Fruit fly (Drosophila melanogaster) whole organism, embryonic: ENCODE measurements around the gene EMC6.
A peak's percentile ranks its signal among the peaks of the same experiment; 100 is the strongest.

ENCODE experiments used
- Bteb2 ChIP-seq: fragments of 200-800 bp; sonication (Bioruptor generic); optimal IDR thresholded peaks from 2 replicates; lab custom pipeline; 2016; ENCODE audit warnings: missing biosample characterization, missing genetic modification characterization
- CG10462 ChIP-seq: fragments of 200-800 bp; sonication (Bioruptor generic); optimal IDR thresholded peaks from 2 replicates; lab custom pipeline; 2016; ENCODE audit warnings: missing biosample characterization, missing genetic modification characterization
- CG11093 ChIP-seq: fragments of 200-800 bp; sonication (Bioruptor generic); IDR thresholded peaks from 3 replicates; pipeline ENCODE4 v1.3.6; 2022; ENCODE audit warnings: missing biosample characterization, missing genetic modification characterization
- CG11504 ChIP-seq: fragments of 200-800 bp; sonication (Bioruptor generic); optimal IDR thresholded peaks from 3 replicates; lab custom pipeline; 2019; ENCODE audit warnings: missing biosample characterization, mild to moderate bottlenecking, missing genetic modification characterization, moderate library complexity
- CG12219 ChIP-seq: fragments of 200-800 bp; sonication (Bioruptor generic); optimal IDR thresholded peaks from 3 replicates; lab custom pipeline; 2018; ENCODE audit warnings: missing biosample characterization, mild to moderate bottlenecking, missing genetic modification characterization
- CG1233 ChIP-seq: fragments of 200-800 bp; sonication (Bioruptor generic); optimal IDR thresholded peaks from 4 replicates; lab custom pipeline; 2018; ENCODE audit warnings: missing biosample characterization, mild to moderate bottlenecking, missing genetic modification characterization
- CG12391 ChIP-seq: fragments of 200-800 bp; sonication (Bioruptor generic); optimal IDR thresholded peaks from 3 replicates; lab custom pipeline; 2018; ENCODE audit warnings: missing biosample characterization, mild to moderate bottlenecking, missing genetic modification characterization, moderate library complexity
- CG16779 ChIP-seq: fragments of 200-800 bp; sonication (Bioruptor generic); IDR thresholded peaks from 2 replicates; pipeline ENCODE4 v1.3.6; 2022; ENCODE audit warnings: missing biosample characterization, missing genetic modification characterization
- CG16863 ChIP-seq: fragments of 200-800 bp; sonication (Bioruptor generic); optimal IDR thresholded peaks from 3 replicates; lab custom pipeline; 2016; ENCODE audit warnings: missing biosample characterization, missing genetic modification characterization
- CG1792 ChIP-seq: fragments of 200-800 bp; sonication (Bioruptor generic); optimal IDR thresholded peaks from 2 replicates; lab custom pipeline; 2016; ENCODE audit warnings: missing biosample characterization, missing genetic modification characterization
- CG1832 ChIP-seq: fragments of 200-800 bp; sonication (Bioruptor generic); optimal IDR thresholded peaks from 2 replicates; lab custom pipeline; 2017; ENCODE audit warnings: missing biosample characterization, mild to moderate bottlenecking, missing genetic modification characterization, inconsistent platforms
- CG18764 ChIP-seq: fragments of 200-800 bp; sonication (Bioruptor generic); optimal IDR thresholded peaks from 3 replicates; lab custom pipeline; 2016; ENCODE audit warnings: missing biosample characterization, missing genetic modification characterization
- CG2889 ChIP-seq: fragments of 200-800 bp; sonication (Bioruptor generic); IDR thresholded peaks from 3 replicates; pipeline ENCODE4 v1.3.6; 2022; ENCODE audit warnings: missing biosample characterization, missing genetic modification characterization
- CG31365 ChIP-seq: fragments of 200-800 bp; sonication (Bioruptor generic); optimal IDR thresholded peaks from 2 replicates; lab custom pipeline; 2018; ENCODE audit warnings: missing biosample characterization, mild to moderate bottlenecking, missing genetic modification characterization
- CG4424 ChIP-seq: fragments of 200-800 bp; sonication (Bioruptor generic); optimal IDR thresholded peaks from 3 replicates; lab custom pipeline; 2016; ENCODE audit warnings: missing biosample characterization, missing genetic modification characterization
- CG4730 ChIP-seq: fragments of 200-800 bp; sonication (Bioruptor generic); IDR thresholded peaks from 2 replicates; pipeline ENCODE4 v1.3.6; 2022; ENCODE audit warnings: missing biosample characterization, missing genetic modification characterization
- CG4854 ChIP-seq: fragments of 200-800 bp; sonication (Bioruptor generic); optimal IDR thresholded peaks from 2 replicates; lab custom pipeline; 2016; ENCODE audit warnings: missing biosample characterization, missing genetic modification characterization, inconsistent platforms
- CG6689 ChIP-seq: fragments of 200-800 bp; sonication (Bioruptor generic); IDR thresholded peaks from 2 replicates; pipeline ENCODE4 v1.3.6; 2022; ENCODE audit warnings: missing biosample characterization, missing genetic modification characterization
- CG6765 ChIP-seq: fragments of 200-800 bp; sonication (Bioruptor generic); optimal IDR thresholded peaks from 3 replicates; lab custom pipeline; 2017; ENCODE audit warnings: missing biosample characterization, mild to moderate bottlenecking, missing genetic modification characterization
- CG7556 ChIP-seq: fragments of 200-800 bp; sonication (Bioruptor generic); optimal IDR thresholded peaks from 2 replicates; lab custom pipeline; 2017; ENCODE audit warnings: missing biosample characterization, mild to moderate bottlenecking, missing genetic modification characterization
- CG8089 ChIP-seq: fragments of 200-800 bp; sonication (Bioruptor generic); optimal IDR thresholded peaks from 3 replicates; lab custom pipeline; 2016; ENCODE audit warnings: missing biosample characterization, missing genetic modification characterization
- D19B ChIP-seq: fragments of 200-800 bp; sonication (Bioruptor generic); optimal IDR thresholded peaks from 2 replicates; lab custom pipeline; 2017; ENCODE audit warnings: missing biosample characterization, mild to moderate bottlenecking, missing genetic modification characterization
- Dad ChIP-seq: fragments of 200-800 bp; sonication (Bioruptor generic); optimal IDR thresholded peaks from 3 replicates; lab custom pipeline; 2016; ENCODE audit warnings: missing biosample characterization, missing genetic modification characterization
- Elba2 ChIP-seq: fragments of 200-800 bp; sonication (Bioruptor generic); optimal IDR thresholded peaks from 3 replicates; lab custom pipeline; 2016; ENCODE audit warnings: missing biosample characterization, missing genetic modification characterization
- Fer2 ChIP-seq: fragments of 200-800 bp; sonication (Bioruptor generic); optimal IDR thresholded peaks from 2 replicates; lab custom pipeline; 2018; ENCODE audit warnings: missing biosample characterization, mild to moderate bottlenecking, missing genetic modification characterization, moderate library complexity
- HmgD ChIP-seq: fragments of 200-800 bp; sonication (Bioruptor generic); optimal IDR thresholded peaks from 3 replicates; lab custom pipeline; 2016; ENCODE audit warnings: missing biosample characterization, missing genetic modification characterization
- Side ChIP-seq: fragments of 200-800 bp; sonication (Bioruptor generic); optimal IDR thresholded peaks from 2 replicates; lab custom pipeline; 2016; ENCODE audit warnings: missing biosample characterization, missing genetic modification characterization
- Sox100B ChIP-seq: fragments of 200-800 bp; sonication (Bioruptor generic); optimal IDR thresholded peaks from 3 replicates; lab custom pipeline; 2018; ENCODE audit warnings: missing biosample characterization, mild to moderate bottlenecking, missing genetic modification characterization
- Sry-δ ChIP-seq: fragments of 200-800 bp; sonication (Bioruptor generic); optimal IDR thresholded peaks from 2 replicates; lab custom pipeline; 2016; ENCODE audit warnings: missing biosample characterization, missing genetic modification characterization
- TFAM ChIP-seq: fragments of 200-800 bp; sonication (Bioruptor generic); optimal IDR thresholded peaks from 2 replicates; lab custom pipeline; 2017; ENCODE audit warnings: missing biosample characterization, missing genetic modification characterization, inconsistent platforms
- bsh ChIP-seq, 2 experiments: fragments of 200-800 bp; sonication (Bioruptor generic); optimal IDR thresholded peaks; 2 replicates each; lab custom pipeline; 2017 to 2018; ENCODE audit warnings: mild to moderate bottlenecking in 2 of 2, missing biosample characterization in 2 of 2, missing genetic modification characterization in 2 of 2, moderate library complexity in 1 of 2
- cas ChIP-seq: fragments of 200-800 bp; sonication (Bioruptor generic); IDR thresholded peaks from 2 replicates; pipeline ENCODE4 v1.3.6; 2022; ENCODE audit warnings: missing biosample characterization, missing genetic modification characterization
- ci ChIP-seq: fragments of 200-800 bp; sonication (Bioruptor generic); IDR thresholded peaks from 3 replicates; pipeline ENCODE4 v1.3.6; 2022; ENCODE audit warnings: missing biosample characterization, missing genetic modification characterization
- corto ChIP-seq: fragments of 200-800 bp; sonication (Bioruptor generic); optimal IDR thresholded peaks from 2 replicates; lab custom pipeline; 2016; ENCODE audit warnings: missing biosample characterization, mild to moderate bottlenecking, missing genetic modification characterization, moderate library complexity
- danr ChIP-seq: fragments of 200-800 bp; sonication (Bioruptor generic); IDR thresholded peaks from 2 replicates; pipeline ENCODE4 v1.3.6; 2022; ENCODE audit warnings: missing biosample characterization, missing genetic modification characterization
- disco-r ChIP-seq: fragments of 200-800 bp; sonication (Bioruptor generic); optimal IDR thresholded peaks from 2 replicates; lab custom pipeline; 2016; ENCODE audit warnings: missing biosample characterization, missing genetic modification characterization
- dmrt99B ChIP-seq: fragments of 200-800 bp; sonication (Bioruptor generic); optimal IDR thresholded peaks from 2 replicates; lab custom pipeline; 2018; ENCODE audit warnings: missing biosample characterization, mild to moderate bottlenecking, missing genetic modification characterization, moderate library complexity
- eve ChIP-seq, 2 experiments: fragments of >200 bp; optimal IDR thresholded peaks; 2 replicates each; lab custom pipeline; 2017; ENCODE audit warnings: missing biosample characterization in 2 of 2, missing genetic modification characterization in 2 of 2
- fd3F ChIP-seq: fragments of 200-800 bp; sonication (Bioruptor generic); optimal IDR thresholded peaks from 2 replicates; lab custom pipeline; 2018; ENCODE audit warnings: missing biosample characterization, mild to moderate bottlenecking, missing genetic modification characterization, moderate library complexity
- fd96Cb ChIP-seq: fragments of 200-800 bp; sonication (Bioruptor generic); optimal IDR thresholded peaks from 2 replicates; lab custom pipeline; 2018; ENCODE audit warnings: missing biosample characterization, mild to moderate bottlenecking, missing genetic modification characterization, moderate library complexity
- h ChIP-seq: fragments of >200 bp; optimal IDR thresholded peaks from 2 replicates; lab custom pipeline; 2017
- jing ChIP-seq: fragments of 200-800 bp; sonication (Bioruptor generic); optimal IDR thresholded peaks from 2 replicates; lab custom pipeline; 2018; ENCODE audit warnings: missing biosample characterization, mild to moderate bottlenecking, missing genetic modification characterization
- klu ChIP-seq: fragments of 200-800 bp; sonication (Bioruptor generic); IDR thresholded peaks from 2 replicates; pipeline ENCODE4 v1.3.6; 2022; ENCODE audit warnings: missing biosample characterization, missing genetic modification characterization
- knrl ChIP-seq: fragments of 200-800 bp; sonication (Bioruptor generic); IDR thresholded peaks from 3 replicates; pipeline ENCODE4 v1.3.6; 2022; ENCODE audit warnings: missing biosample characterization, missing genetic modification characterization; ENCODE audit not compliant: partially characterized antibody
- luna ChIP-seq: fragments of 200-800 bp; sonication (Bioruptor generic); optimal IDR thresholded peaks from 2 replicates; lab custom pipeline; 2016; ENCODE audit warnings: missing biosample characterization, missing genetic modification characterization
- nerfin-2 ChIP-seq: fragments of 200-800 bp; sonication (Bioruptor generic); IDR thresholded peaks from 2 replicates; pipeline ENCODE4 v1.3.6; 2022; ENCODE audit warnings: missing biosample characterization, missing genetic modification characterization; ENCODE audit not compliant: partially characterized antibody
- otp ChIP-seq: fragments of 200-800 bp; sonication (Bioruptor generic); IDR thresholded peaks from 3 replicates; pipeline ENCODE4, ENCODE4 v1.3.6; 2022; ENCODE audit warnings: missing biosample characterization, missing genetic modification characterization
- sens ChIP-seq: fragments of 200-800 bp; sonication (Bioruptor generic); peaks from one replicate; lab custom pipeline; 2016; ENCODE audit warnings: missing biosample characterization, missing genetic modification characterization
- sima ChIP-seq: fragments of 200-800 bp; sonication (Bioruptor generic); optimal IDR thresholded peaks from 2 replicates; lab custom pipeline; 2016; ENCODE audit warnings: missing biosample characterization, missing genetic modification characterization
- slp2 ChIP-seq: fragments of 200-800 bp; sonication (Bioruptor generic); optimal IDR thresholded peaks from 2 replicates; lab custom pipeline; 2016; ENCODE audit warnings: missing biosample characterization, missing genetic modification characterization
- tio ChIP-seq: fragments of 200-800 bp; sonication (Bioruptor generic); optimal IDR thresholded peaks from 2 replicates; lab custom pipeline; 2017; ENCODE audit warnings: missing biosample characterization, missing genetic modification characterization, inconsistent platforms
- tup ChIP-seq: fragments of 200-800 bp; sonication (Bioruptor generic); optimal IDR thresholded peaks from 2 replicates; lab custom pipeline; 2016; ENCODE audit warnings: missing biosample characterization, mild to moderate bottlenecking, missing genetic modification characterization, moderate library complexity

The EMC6 gene

DNA sequence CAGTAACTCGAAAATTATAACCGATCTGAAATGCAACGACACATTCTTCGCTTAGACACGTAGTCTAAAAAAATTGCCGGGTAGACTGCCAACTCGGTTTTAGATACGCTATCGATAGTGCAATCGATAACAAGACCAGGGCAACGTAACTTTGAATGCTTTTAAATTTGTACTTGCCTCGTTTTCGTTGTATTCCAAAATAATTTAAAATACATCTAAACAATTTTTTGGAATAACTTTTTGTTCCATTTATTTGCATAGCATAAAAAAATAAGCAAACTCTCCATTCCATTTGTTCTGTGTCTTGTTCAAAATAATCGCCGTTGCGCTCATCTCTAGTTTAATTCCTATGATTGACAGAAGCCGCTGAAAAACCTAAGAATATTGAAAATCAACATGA lies 44.8 kb upstream of the EMC6 start, which contains the start of the genes Stt3B and CG11839 (continued):
- TF ChIP-seq HmgD (GFP tag; lab: Kevin White, UChicago), result peak; percentile 85
- TF ChIP-seq CG4730 (GFP tag; lab: Robert Waterston, UW), result peak; percentile 46; the same call in 1 of the 2 replicates
- TF ChIP-seq fd3F (GFP tag; lab: Kevin White, UChicago), result peak; percentile 62
- TF ChIP-seq eve (GFP tag; optimal IDR thresholded peaks at IDR 0.05; lab: Kevin White, UChicago), result no peak
- TF ChIP-seq Bteb2 (GFP tag; lab: Kevin White, UChicago), result peak; percentile 70
- TF ChIP-seq cas (GFP tag; lab: Robert Waterston, UW), result peak; percentile 10; the same call in 1 of the 2 replicates
- TF ChIP-seq CG31365 (tag; lab: Kevin White, UChicago), result no peak
- TF ChIP-seq Elba2, result peak; percentile 24
- TF ChIP-seq CG2889 (GFP tag; lab: Robert Waterston, UW), result peak; percentile 17; the same call in 1 of the 3 replicates
- TF ChIP-seq jing (GFP tag; lab: Kevin White, UChicago), result no peak
- TF ChIP-seq Side, result peak; percentile 72
- TF ChIP-seq danr (GFP tag; lab: Robert Waterston, UW), result no peak
- TF ChIP-seq sima (GFP tag; lab: Kevin White, UChicago), result peak; percentile 10
- TF ChIP-seq corto, result no peak
- peak; percentile 17 for TF ChIP-seq disco-r (GFP tag; lab: Kevin White, UChicago)
- TF ChIP-seq slp2 (GFP tag; lab: Kevin White, UChicago), result peak; percentile 54
- TF ChIP-seq CG16779, result no peak
- TF ChIP-seq CG6765 (GFP tag; lab: Kevin White, UChicago), result peak; percentile 4
- TF ChIP-seq knrl (GFP tag; lab: Robert Waterston, UW), result peak; percentile 96
- peak; percentile 96 for TF ChIP-seq sens (GFP tag; lab: Kevin White, UChicago)
- TF ChIP-seq Fer2 (tag; lab: Kevin White, UChicago), result peak; percentile 58
- no peak for TF ChIP-seq klu (GFP tag; lab: Robert Waterston, UW)
- TF ChIP-seq nerfin-2 (GFP tag; lab: Robert Waterston, UW), result peak; percentile 70; the same call in 1 of the 2 replicates
- peak; percentile 39 for TF ChIP-seq CG10462 (GFP tag; lab: Kevin White, UChicago)
- peak; percentile 72 for TF ChIP-seq Dad
- TF ChIP-seq CG11504 (tag; lab: Kevin White, UChicago), result no peak
- no peak for TF ChIP-seq bsh (GFP tag; optimal IDR thresholded peaks at IDR 0.05; lab: Kevin White, UChicago)
- TF ChIP-seq Sox100B (GFP tag; lab: Kevin White, UChicago), result peak; percentile 49
- no peak for TF ChIP-seq TFAM (GFP tag; lab: Kevin White, UChicago)
- no peak for TF ChIP-seq CG12219 (GFP tag; lab: Kevin White, UChicago)
- peak; percentile 32 for TF ChIP-seq D19B (GFP tag; lab: Kevin White, UChicago)
- no peak; the same call in 1 of the 2 replicates for TF ChIP-seq CG6689 (GFP tag; lab: Robert Waterston, UW)
- no peak for TF ChIP-seq h (lab: Kevin White, UChicago)
- peak; percentile 21 for TF ChIP-seq CG1233 (GFP tag; lab: Kevin White, UChicago)
- no peak for TF ChIP-seq tio (GFP tag; lab: Kevin White, UChicago)
- peak; percentile 73 for TF ChIP-seq CG1792 (GFP tag; lab: Kevin White, UChicago)
- TF ChIP-seq CG18764 (GFP tag; lab: Kevin White, UChicago), result peak; percentile 60
- no peak for TF ChIP-seq CG11093
- TF ChIP-seq luna (GFP tag; lab: Kevin White, UChicago), result peak; percentile 25
- peak; percentile 84 for TF ChIP-seq CG12391 (tag; lab: Kevin White, UChicago)
- no peak for TF ChIP-seq dmrt99B
- TF ChIP-seq CG4424, result peak; percentile 78
- peak; percentile 32 for TF ChIP-seq CG8089
- peak; percentile 49 for TF ChIP-seq CG16863
- TF ChIP-seq CG4854 (GFP tag; lab: Kevin White, UChicago), result peak; percentile 59
- TF ChIP-seq fd96Cb (tag; lab: Kevin White, UChicago), result peak; percentile 24
- no peak for TF ChIP-seq otp (GFP tag; lab: Robert Waterston, UW)
- no peak for TF ChIP-seq CG1832 (GFP tag; lab: Kevin White, UChicago)
- peak; percentile 97 for TF ChIP-seq Sry-δ (GFP tag; lab: Kevin White, UChicago)
- peak; percentile 19 for TF ChIP-seq tup (GFP tag; lab: Kevin White, UChicago)
- TF ChIP-seq ci (GFP tag; lab: Robert Waterston, UW), result no peak
- no peak for TF ChIP-seq CG7556 (GFP tag; lab: Kevin White, UChicago)
